Fruit fly (Drosophila melanogaster): Measurements from ENCODE around the gene CG11703.

- no peak for TF ChIP-seq bab1 (GFP tag; optimal IDR thresholded peaks at IDR 0.05)
- no peak for TF ChIP-seq Clk (GFP tag; optimal IDR thresholded peaks at IDR 0.05)
- no peak for TF ChIP-seq cic (GFP tag; optimal IDR thresholded peaks at IDR 0.05)
Measured at dm6 chr3R:19248036-19248435, 20.1 kb upstream of the CG11703 start, which contains the start of gene CG5217.
